Worm (Caenorhabditis elegans) whole organism, late embryonic: Measurements from ENCODE around the gene Y57G11C.14.
A peak's percentile ranks its signal among the peaks of the same experiment; 100 is the strongest.

Source experiments
- C08G9.2 ChIP-seq: sonication (generic microtip); optimal IDR thresholded peaks from 2 replicates; lab custom pipeline; 2016; ENCODE audit warnings: mild to moderate bottlenecking, missing genetic modification characterization, moderate library complexity, missing compliant biosample characterization
- C38D4.7 ChIP-seq: fragments of 200-800 bp; sonication (Bioruptor generic); optimal IDR thresholded peaks from 2 replicates; lab custom pipeline; 2018; ENCODE audit warnings: mild to moderate bottlenecking, missing genetic modification characterization, moderate library complexity, missing compliant biosample characterization
- F13H6.1 ChIP-seq: sonication (generic microtip); optimal IDR thresholded peaks from 2 replicates; lab custom pipeline; 2016; ENCODE audit warnings: missing genetic modification characterization, missing compliant biosample characterization
- K09A11.1 ChIP-seq: sonication (generic microtip); optimal IDR thresholded peaks from 2 replicates; lab custom pipeline; 2017; ENCODE audit warnings: antibody characterized with exemption, mild to moderate bottlenecking, missing genetic modification characterization, missing compliant biosample characterization; ENCODE audit not compliant: insufficient read depth
- ama-1 ChIP-seq: fragments of 150-350 bp; optimal IDR thresholded peaks from 2 replicates; lab custom pipeline; 2014
- ceh-14 ChIP-seq: sonication (generic microtip); optimal IDR thresholded peaks from 2 replicates; lab custom pipeline; 2016; ENCODE audit warnings: missing genotype, missing genetic modification characterization, missing compliant biosample characterization
- ceh-18 ChIP-seq: sonication (generic microtip); optimal IDR thresholded peaks from 2 replicates; lab custom pipeline; 2016; ENCODE audit warnings: missing genetic modification characterization, missing compliant biosample characterization
- ceh-19 ChIP-seq: fragments of 200-800 bp; sonication (Bioruptor generic); optimal IDR thresholded peaks from 2 replicates; lab custom pipeline; 2018; ENCODE audit warnings: mild to moderate bottlenecking, missing genetic modification characterization, missing compliant biosample characterization
- ceh-2 ChIP-seq: sonication (generic microtip); optimal IDR thresholded peaks from 2 replicates; lab custom pipeline; 2016; ENCODE audit warnings: missing genotype, missing genetic modification characterization, missing compliant biosample characterization
- ceh-22 ChIP-seq: sonication (generic microtip); optimal IDR thresholded peaks from 2 replicates; lab custom pipeline; 2017; ENCODE audit warnings: missing biosample characterization, missing genetic modification characterization
- ceh-30 ChIP-seq: fragments of 150-350 bp; optimal IDR thresholded peaks from 2 replicates; lab custom pipeline; 2014; ENCODE audit warnings: missing biosample characterization, missing genetic modification characterization
- ceh-31 ChIP-seq: sonication (generic microtip); optimal IDR thresholded peaks from 2 replicates; lab custom pipeline; 2016; ENCODE audit warnings: missing genetic modification characterization, missing compliant biosample characterization
- ceh-34 ChIP-seq: sonication (generic microtip); optimal IDR thresholded peaks from 2 replicates; lab custom pipeline; 2016; ENCODE audit warnings: mild to moderate bottlenecking, missing genetic modification characterization, missing compliant biosample characterization
- ceh-45 ChIP-seq: fragments of 200-800 bp; sonication (Bioruptor generic); IDR thresholded peaks from 2 replicates; pipeline ENCODE4 v1.3.6; 2022; ENCODE audit warnings: missing genetic modification reagents, missing genetic modification characterization, missing compliant biosample characterization
- ceh-48 ChIP-seq: sonication (generic microtip); optimal IDR thresholded peaks from 2 replicates; lab custom pipeline; 2016; ENCODE audit warnings: missing genetic modification characterization, inconsistent platforms, missing compliant biosample characterization
- ceh-6 ChIP-seq: fragments of 200-800 bp; sonication (Bioruptor generic); optimal IDR thresholded peaks from 2 replicates; lab custom pipeline; 2018; ENCODE audit warnings: mild to moderate bottlenecking, missing genetic modification characterization, missing compliant biosample characterization
- che-1 ChIP-seq: sonication (generic microtip); optimal IDR thresholded peaks from 2 replicates; lab custom pipeline; 2016; ENCODE audit warnings: mild to moderate bottlenecking, missing genetic modification characterization, missing compliant biosample characterization
- dmd-4 ChIP-seq: sonication (generic microtip); optimal IDR thresholded peaks from 2 replicates; lab custom pipeline; 2016; ENCODE audit warnings: borderline replicate concordance, missing genetic modification characterization, missing compliant biosample characterization
- dve-1 ChIP-seq: sonication (generic microtip); optimal IDR thresholded peaks from 2 replicates; lab custom pipeline; 2017; ENCODE audit warnings: antibody characterized with exemption, mild to moderate bottlenecking, missing genetic modification characterization, missing compliant biosample characterization
- elt-2 ChIP-seq: sonication (generic microtip); optimal IDR thresholded peaks from 2 replicates; lab custom pipeline; 2016; ENCODE audit warnings: missing genetic modification reagents, missing genetic modification characterization, missing compliant biosample characterization
- elt-4 ChIP-seq: sonication (generic microtip); optimal IDR thresholded peaks from 2 replicates; lab custom pipeline; 2016; ENCODE audit warnings: missing genetic modification characterization, missing compliant biosample characterization
- ets-4 ChIP-seq: sonication (generic microtip); optimal IDR thresholded peaks from 2 replicates; lab custom pipeline; 2016; ENCODE audit warnings: missing genetic modification characterization, missing compliant biosample characterization
- fax-1 ChIP-seq: sonication (generic microtip); optimal IDR thresholded peaks from 2 replicates; lab custom pipeline; 2016; ENCODE audit warnings: missing genotype, missing genetic modification characterization, missing compliant biosample characterization
- fkh-10 ChIP-seq: fragments of 150-350 bp; optimal IDR thresholded peaks from 2 replicates; lab custom pipeline; 2014; ENCODE audit warnings: missing biosample characterization, missing genetic modification reagents, missing genetic modification characterization
- fkh-6 ChIP-seq: sonication (generic microtip); optimal IDR thresholded peaks from 2 replicates; lab custom pipeline; 2016; ENCODE audit warnings: missing genetic modification characterization, missing compliant biosample characterization
- gmeb-2 ChIP-seq: sonication (generic microtip); optimal IDR thresholded peaks from 2 replicates; lab custom pipeline; 2016; ENCODE audit warnings: missing genetic modification characterization, inconsistent platforms, missing compliant biosample characterization
- hlh-13 ChIP-seq: fragments of 200-800 bp; sonication (Bioruptor generic); optimal IDR thresholded peaks from 2 replicates; lab custom pipeline; 2018; ENCODE audit warnings: mild to moderate bottlenecking, missing genetic modification characterization, missing compliant biosample characterization
- hlh-15 ChIP-seq: sonication (generic microtip); optimal IDR thresholded peaks from 2 replicates; lab custom pipeline; 2016; ENCODE audit warnings: missing genetic modification characterization, missing compliant biosample characterization
- hlh-30 ChIP-seq: sonication (generic microtip); optimal IDR thresholded peaks from 2 replicates; lab custom pipeline; 2017; ENCODE audit warnings: antibody characterized with exemption, missing genetic modification characterization, missing compliant biosample characterization; ENCODE audit not compliant: insufficient read depth
- hlh-6 ChIP-seq: sonication (generic microtip); optimal IDR thresholded peaks from 2 replicates; lab custom pipeline; 2016; ENCODE audit warnings: missing genotype, missing genetic modification characterization, missing compliant biosample characterization
- hlh-8 ChIP-seq: sonication (generic microtip); optimal IDR thresholded peaks from 2 replicates; lab custom pipeline; 2016; ENCODE audit warnings: missing genotype, missing genetic modification characterization, missing compliant biosample characterization
- madf-2 ChIP-seq: sonication (generic microtip); optimal IDR thresholded peaks from 2 replicates; lab custom pipeline; 2017; ENCODE audit warnings: missing genetic modification characterization, missing compliant biosample characterization
- nfya-1 ChIP-seq: sonication (generic microtip); optimal IDR thresholded peaks from 2 replicates; lab custom pipeline; 2017; ENCODE audit warnings: missing genetic modification characterization, mild to moderate bottlenecking, missing compliant biosample characterization, antibody characterized with exemption, moderate library complexity
- nhr-232 ChIP-seq: sonication (generic microtip); optimal IDR thresholded peaks from 2 replicates; lab custom pipeline; 2016; ENCODE audit warnings: missing genetic modification characterization, missing compliant biosample characterization
- npax-4 ChIP-seq: sonication (generic microtip); optimal IDR thresholded peaks from 2 replicates; lab custom pipeline; 2016; ENCODE audit warnings: missing genetic modification characterization, missing compliant biosample characterization
- pag-3 ChIP-seq: sonication (generic microtip); optimal IDR thresholded peaks from 2 replicates; lab custom pipeline; 2016; ENCODE audit warnings: missing compliant biosample characterization, missing genetic modification characterization, borderline replicate concordance
- pat-9 ChIP-seq: fragments of 200-800 bp; sonication (Bioruptor generic); optimal IDR thresholded peaks from 2 replicates; lab custom pipeline; 2018; ENCODE audit warnings: mild to moderate bottlenecking, missing genetic modification characterization, moderate library complexity, missing compliant biosample characterization
- pax-1 ChIP-seq: fragments of 150-350 bp; optimal IDR thresholded peaks from 2 replicates; lab custom pipeline; 2014; ENCODE audit warnings: missing biosample characterization, missing genetic modification characterization
- pha-2 ChIP-seq: sonication (generic microtip); optimal IDR thresholded peaks from 2 replicates; lab custom pipeline; 2017; ENCODE audit warnings: mild to moderate bottlenecking, missing genetic modification characterization, missing compliant biosample characterization
- pros-1 ChIP-seq: fragments of 150-350 bp; optimal IDR thresholded peaks from 2 replicates; lab custom pipeline; 2014; ENCODE audit warnings: missing biosample characterization, missing genetic modification reagents, missing genetic modification characterization
- rnt-1 ChIP-seq: sonication (generic microtip); optimal IDR thresholded peaks from 2 replicates; lab custom pipeline; 2016; ENCODE audit warnings: missing genetic modification characterization, missing compliant biosample characterization
- sox-2 ChIP-seq: fragments of 200-800 bp; sonication (Bioruptor generic); IDR thresholded peaks from 2 replicates; pipeline ENCODE4 v1.3.6; 2022; ENCODE audit warnings: missing genetic modification reagents, missing genetic modification characterization, missing compliant biosample characterization
- sox-4 ChIP-seq: sonication (generic microtip); optimal IDR thresholded peaks from 2 replicates; lab custom pipeline; 2017; ENCODE audit warnings: mild to moderate bottlenecking, missing genetic modification characterization, inconsistent platforms, missing compliant biosample characterization
- tbx-2 ChIP-seq: sonication (generic microtip); optimal IDR thresholded peaks from 2 replicates; lab custom pipeline; 2016; ENCODE audit warnings: missing genetic modification characterization, missing compliant biosample characterization
- tbx-7 ChIP-seq: sonication (generic microtip); optimal IDR thresholded peaks from 2 replicates; lab custom pipeline; 2016; ENCODE audit warnings: missing genotype, missing genetic modification characterization, missing compliant biosample characterization
- unc-3 ChIP-seq, 2 experiments: fragments of 200-800 bp in 1 of 2; sonication (Bioruptor generic) in 1 of 2; sonication (generic microtip) in 1 of 2; conservative IDR thresholded peaks in 1 of 2; optimal IDR thresholded peaks in 1 of 2; 2 replicates each; pipeline versions ENCODE4 v1.3.6 to Lab custom; 2016 to 2022; ENCODE audit warnings: missing compliant biosample characterization in 2 of 2, missing genetic modification characterization in 2 of 2, missing genetic modification reagents in 1 of 2
- unc-42 ChIP-seq: sonication (generic microtip); optimal IDR thresholded peaks from 2 replicates; lab custom pipeline; 2016; ENCODE audit warnings: missing genotype, missing genetic modification characterization, missing compliant biosample characterization
- unc-55 ChIP-seq: sonication (generic microtip); optimal IDR thresholded peaks from 2 replicates; lab custom pipeline; 2017; ENCODE audit warnings: missing biosample characterization, missing genetic modification reagents, missing genetic modification characterization
- unc-86 ChIP-seq: sonication (generic microtip); optimal IDR thresholded peaks from 2 replicates; lab custom pipeline; 2016; ENCODE audit warnings: missing genetic modification characterization, missing compliant biosample characterization
- zip-5 ChIP-seq: sonication (generic microtip); optimal IDR thresholded peaks from 2 replicates; lab custom pipeline; 2016; ENCODE audit warnings: missing genetic modification characterization, missing compliant biosample characterization
- ztf-16 ChIP-seq: sonication (generic microtip); optimal IDR thresholded peaks from 2 replicates; lab custom pipeline; 2017; ENCODE audit warnings: missing genetic modification characterization, missing compliant biosample characterization

Gene Y57G11C.14

DNA sequence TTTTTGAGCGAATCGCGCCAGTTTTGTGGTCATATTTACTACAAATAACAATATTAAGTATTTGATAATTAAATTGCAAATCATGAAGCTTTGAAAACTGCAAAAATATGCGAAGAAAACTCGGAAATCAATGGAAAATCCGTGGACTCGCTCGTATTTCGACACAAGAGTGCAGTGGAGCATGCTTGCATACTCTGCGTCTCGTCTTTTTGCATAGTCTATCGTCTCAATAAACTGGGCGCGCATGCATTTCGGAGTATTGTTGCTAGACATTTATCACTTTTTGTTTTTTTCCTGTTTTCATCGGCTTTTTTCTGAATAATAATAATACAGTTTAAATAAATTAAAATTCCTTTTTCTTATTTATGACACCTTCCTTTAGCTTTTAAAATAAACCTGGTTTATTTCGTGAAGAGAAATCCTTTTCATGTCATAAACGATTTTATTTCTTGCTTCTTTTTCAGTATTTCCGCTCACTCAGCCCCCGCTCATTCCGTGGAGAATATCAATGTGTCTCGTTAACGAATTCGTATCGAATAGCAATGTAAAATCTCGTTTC, 31.3 kb upstream of the Y57G11C.14 start, which contains the start of the genes mrps-7 and Y57G11C.3:
TSS of gene mrps-7 (minus strand) at position 38 of the 559 bp plus-strand sequence.
TSS of gene Y57G11C.3 (plus strand) at position 509 of the 559 bp plus-strand sequence.
- no peak for TF ChIP-seq ceh-6 (GFP tag; lab: Kevin White, UChicago)
- peak; percentile 51 for TF ChIP-seq elt-2 (tag; lab: Kevin White, UChicago)
- TF ChIP-seq pax-1: peak; percentile 80
- TF ChIP-seq hlh-13: no peak
- TF ChIP-seq unc-3 (GFP tag; conservative IDR thresholded peaks at IDR 0.05; lab: Robert Waterston, UW): no peak
- no peak for TF ChIP-seq unc-3 (tag; optimal IDR thresholded peaks at IDR 0.05; lab: Kevin White, UChicago)
- no peak for TF ChIP-seq sox-4
- TF ChIP-seq ceh-30 (tag; lab: Kevin White, UChicago): peak; percentile 84
- peak; percentile 49 for TF ChIP-seq unc-42 (tag; lab: Kevin White, UChicago)
- no peak for TF ChIP-seq elt-4 (tag; lab: Kevin White, UChicago)
- no peak for TF ChIP-seq sox-2 (GFP tag; lab: Robert Waterston, UW)
- no peak for TF ChIP-seq hlh-8 (tag; lab: Kevin White, UChicago)
- no peak for TF ChIP-seq F13H6.1 (tag; lab: Kevin White, UChicago)
- peak; percentile 30 for TF ChIP-seq ceh-34
- TF ChIP-seq ceh-45 (GFP tag; lab: Robert Waterston, UW): no peak
- TF ChIP-seq che-1 (tag; lab: Kevin White, UChicago): no peak
- TF ChIP-seq pha-2 (tag; lab: Kevin White, UChicago): no peak
- TF ChIP-seq unc-55: peak; percentile 81
- TF ChIP-seq ceh-48: peak; percentile 72
- peak; percentile 19 for TF ChIP-seq pros-1 (tag; lab: Kevin White, UChicago)
- no peak for TF ChIP-seq nhr-232 (tag; lab: Kevin White, UChicago)
- no peak for TF ChIP-seq ceh-22 (tag; lab: Kevin White, UChicago)
- TF ChIP-seq ceh-14 (tag; lab: Kevin White, UChicago): no peak
- TF ChIP-seq tbx-2 (tag; lab: Kevin White, UChicago): peak; percentile 55
- TF ChIP-seq hlh-15 (tag; lab: Kevin White, UChicago): no peak
- TF ChIP-seq pat-9 (tag; lab: Kevin White, UChicago): no peak
- TF ChIP-seq fax-1 (tag; lab: Kevin White, UChicago): no peak
- TF ChIP-seq ceh-31: peak; percentile 57
- TF ChIP-seq fkh-10 (GFP tag; lab: Kevin White, UChicago): no peak
- no peak for TF ChIP-seq pag-3 (tag; lab: Kevin White, UChicago)
- TF ChIP-seq hlh-6 (tag; lab: Kevin White, UChicago): no peak
- TF ChIP-seq hlh-30 (tag; lab: Kevin White, UChicago): peak; percentile 44
- no peak for TF ChIP-seq dmd-4 (tag; lab: Kevin White, UChicago)
- TF ChIP-seq unc-86 (tag; lab: Kevin White, UChicago): peak; percentile 6
- no peak for TF ChIP-seq ets-4 (tag; lab: Kevin White, UChicago)
- TF ChIP-seq zip-5 (tag; lab: Kevin White, UChicago): no peak
- no peak for TF ChIP-seq fkh-6 (tag; lab: Kevin White, UChicago)
- TF ChIP-seq dve-1 (tag; lab: Kevin White, UChicago): peak; percentile 79
- TF ChIP-seq C08G9.2 (tag; lab: Kevin White, UChicago): no peak
- peak; percentile 80 for TF ChIP-seq nfya-1 (tag; lab: Kevin White, UChicago)
- TF ChIP-seq C38D4.7 (GFP tag; lab: Kevin White, UChicago): no peak
- no peak for TF ChIP-seq tbx-7 (tag; lab: Kevin White, UChicago)
- TF ChIP-seq K09A11.1 (tag; lab: Kevin White, UChicago): no peak
- no peak for TF ChIP-seq ama-1 (lab: Kevin White, UChicago)
- peak; percentile 54 for TF ChIP-seq ceh-18
- TF ChIP-seq ceh-19: no peak
- peak; percentile 24 for TF ChIP-seq ztf-16
- no peak for TF ChIP-seq rnt-1
- TF ChIP-seq madf-2 (tag; lab: Kevin White, UChicago): peak; percentile 15
- TF ChIP-seq ceh-2 (tag; lab: Kevin White, UChicago): no peak
- TF ChIP-seq gmeb-2 (tag; lab: Kevin White, UChicago): no peak
- TF ChIP-seq npax-4: no peak
